Worm (Caenorhabditis elegans) whole organism, L1 larva: ENCODE data around the gene nhr-78.

Experiments used
- F16B12.6 ChIP-seq: fragments of 150-350 bp; optimal IDR thresholded peaks from 2 replicates; lab custom pipeline; 2014; ENCODE audit warnings: missing biosample characterization, missing genetic modification characterization
- alr-1 ChIP-seq: fragments of 200-800 bp; sonication (Bioruptor generic); optimal IDR thresholded peaks from 2 replicates; lab custom pipeline; 2018; ENCODE audit warnings: borderline replicate concordance, mild to moderate bottlenecking, missing genetic modification characterization, missing compliant biosample characterization
- aly-2 ChIP-seq: fragments of 150-350 bp; optimal IDR thresholded peaks from 2 replicates; lab custom pipeline; 2014; ENCODE audit warnings: missing biosample characterization, missing genetic modification characterization
- ama-1 ChIP-seq: fragments of 150-350 bp; optimal IDR thresholded peaks from 2 replicates; lab custom pipeline; 2014
- ceh-8 ChIP-seq: fragments of 200-800 bp; sonication (Bioruptor generic); optimal IDR thresholded peaks from 2 replicates; lab custom pipeline; 2018; ENCODE audit warnings: mild to moderate bottlenecking, missing genetic modification characterization, moderate library complexity, missing compliant biosample characterization
- ceh-90 ChIP-seq: sonication (generic microtip); optimal IDR thresholded peaks from 2 replicates; lab custom pipeline; 2016; ENCODE audit warnings: missing genetic modification characterization, missing compliant biosample characterization
- dsc-1 ChIP-seq: sonication (generic microtip); optimal IDR thresholded peaks from 2 replicates; lab custom pipeline; 2016; ENCODE audit warnings: mild to moderate bottlenecking, missing genetic modification characterization, missing compliant biosample characterization
- efl-1 ChIP-seq, 4 experiments: fragments of 150-350 bp; optimal IDR thresholded peaks in 3 of 4; peaks in 1 of 4; 1 replicate in 1 of 4; 2 replicates in 3 of 4; lab custom pipeline; 2014; ENCODE audit warnings: missing biosample characterization in 2 of 4, missing genetic modification characterization in 2 of 4, missing genetic modification reagents in 2 of 4
- efl-3 ChIP-seq: fragments of 200-800 bp; sonication (Bioruptor generic); optimal IDR thresholded peaks from 2 replicates; lab custom pipeline; 2018; ENCODE audit warnings: mild to moderate bottlenecking, missing genetic modification characterization, missing compliant biosample characterization
- egl-13 ChIP-seq: sonication (generic microtip); optimal IDR thresholded peaks from 2 replicates; lab custom pipeline; 2016; ENCODE audit warnings: missing genotype, missing genetic modification reagents, missing genetic modification characterization, missing compliant biosample characterization
- elt-2 ChIP-seq: sonication (generic microtip); optimal IDR thresholded peaks from 2 replicates; lab custom pipeline; 2016; ENCODE audit warnings: missing genetic modification characterization, mild to moderate bottlenecking, inconsistent platforms, missing compliant biosample characterization, missing genetic modification reagents
- elt-3 ChIP-seq, 6 experiments: fragments of 150-350 bp in 1 of 6; sonication (generic microtip); optimal IDR thresholded peaks; 2 replicates each; lab custom pipeline; 2017 to 2018; ENCODE audit warnings: missing biosample characterization in 6 of 6, missing genetic modification characterization in 6 of 6, inconsistent platforms in 1 of 6
- ets-5 ChIP-seq: fragments of 200-800 bp; sonication (Bioruptor generic); IDR thresholded peaks from 2 replicates; pipeline ENCODE4 v1.3.6; 2022; ENCODE audit warnings: missing genetic modification characterization, missing compliant biosample characterization
- fkh-10 ChIP-seq: sonication (generic microtip); optimal IDR thresholded peaks from 2 replicates; lab custom pipeline; 2017; ENCODE audit warnings: missing biosample characterization, missing genetic modification reagents, missing genetic modification characterization
- fkh-8 ChIP-seq: sonication (generic microtip); optimal IDR thresholded peaks from 2 replicates; lab custom pipeline; 2016; ENCODE audit warnings: mild to moderate bottlenecking, missing genetic modification characterization, missing compliant biosample characterization
- hlh-4 ChIP-seq: sonication (generic microtip); optimal IDR thresholded peaks from 2 replicates; lab custom pipeline; 2016; ENCODE audit warnings: mild to moderate bottlenecking, missing genetic modification characterization, missing compliant biosample characterization
- hpl-2 ChIP-seq: fragments of 150-350 bp; optimal IDR thresholded peaks from 2 replicates; lab custom pipeline; 2014; ENCODE audit warnings: missing biosample characterization, missing genetic modification reagents, missing genetic modification characterization
- irx-1 ChIP-seq: sonication (generic microtip); optimal IDR thresholded peaks from 2 replicates; lab custom pipeline; 2016; ENCODE audit warnings: missing genetic modification characterization, missing compliant biosample characterization
- jun-1 ChIP-seq: fragments of 150-350 bp; optimal IDR thresholded peaks from 2 replicates; lab custom pipeline; 2014; ENCODE audit warnings: missing biosample characterization, missing genetic modification reagents, missing genetic modification characterization
- lin-13 ChIP-seq: fragments of 150-350 bp; optimal IDR thresholded peaks from 2 replicates; lab custom pipeline; 2014; ENCODE audit warnings: missing biosample characterization, missing genetic modification reagents, missing genetic modification characterization
- lin-35 ChIP-seq, 2 experiments: fragments of 150-350 bp; optimal IDR thresholded peaks; 2 replicates each; lab custom pipeline; 2014; ENCODE audit warnings: missing biosample characterization in 2 of 2, missing genetic modification characterization in 2 of 2, missing genetic modification reagents in 2 of 2
- lir-3 ChIP-seq: sonication (generic microtip); optimal IDR thresholded peaks from 2 replicates; lab custom pipeline; 2016; ENCODE audit warnings: mild to moderate bottlenecking, missing genetic modification characterization, moderate library complexity, missing compliant biosample characterization; ENCODE audit not compliant: poor library complexity
- lsy-2 ChIP-seq, 2 experiments: fragments of 150-350 bp; optimal IDR thresholded peaks; 2 replicates each; lab custom pipeline; 2014; ENCODE audit warnings: missing biosample characterization in 2 of 2, missing genetic modification characterization in 2 of 2
- nhr-11 ChIP-seq: fragments of 150-350 bp; optimal IDR thresholded peaks from 2 replicates; lab custom pipeline; 2014; ENCODE audit warnings: missing biosample characterization, missing genetic modification characterization
- nhr-19 ChIP-seq: fragments of 200-800 bp; sonication (Bioruptor generic); conservative IDR thresholded peaks from 2 replicates; pipeline ENCODE4 v1.3.6; 2022; ENCODE audit warnings: missing genetic modification characterization, missing compliant biosample characterization
- nhr-237 ChIP-seq: fragments of 150-350 bp; optimal IDR thresholded peaks from 2 replicates; lab custom pipeline; 2014; ENCODE audit warnings: missing biosample characterization, missing genetic modification characterization
- nhr-77 ChIP-seq: fragments of 150-350 bp; optimal IDR thresholded peaks from 2 replicates; lab custom pipeline; 2014; ENCODE audit warnings: missing biosample characterization, missing genetic modification characterization
- nhr-85 ChIP-seq: sonication (generic microtip); peaks from one replicate; lab custom pipeline; 2016; ENCODE audit warnings: missing genetic modification characterization, inconsistent platforms, missing compliant biosample characterization
- pag-3 ChIP-seq: sonication (generic microtip); optimal IDR thresholded peaks from 2 replicates; lab custom pipeline; 2017; ENCODE audit warnings: missing genetic modification characterization, mild to moderate bottlenecking, missing compliant biosample characterization, antibody characterized with exemption, borderline replicate concordance; ENCODE audit not compliant: insufficient read depth
- rnt-1 ChIP-seq: sonication (generic microtip); optimal IDR thresholded peaks from 2 replicates; lab custom pipeline; 2016; ENCODE audit warnings: mild to moderate bottlenecking, missing genetic modification characterization, moderate library complexity, missing compliant biosample characterization
- snpc-4 ChIP-seq: fragments of 150-350 bp; optimal IDR thresholded peaks from 2 replicates; lab custom pipeline; 2014; ENCODE audit warnings: missing biosample characterization, missing genetic modification characterization
- swsn-7 ChIP-seq: sonication (generic microtip); optimal IDR thresholded peaks from 2 replicates; lab custom pipeline; 2016; ENCODE audit warnings: missing genetic modification characterization, missing compliant biosample characterization
- tbx-2 ChIP-seq: sonication (generic microtip); optimal IDR thresholded peaks from 2 replicates; lab custom pipeline; 2016; ENCODE audit warnings: missing genetic modification characterization, missing compliant biosample characterization
- tlp-1 ChIP-seq: fragments of 150-350 bp; optimal IDR thresholded peaks from 2 replicates; lab custom pipeline; 2014; ENCODE audit warnings: missing biosample characterization, missing genetic modification characterization
- unc-130 ChIP-seq: fragments of 150-350 bp; optimal IDR thresholded peaks from 2 replicates; lab custom pipeline; 2017; ENCODE audit warnings: missing biosample characterization, missing genetic modification characterization, inconsistent platforms
- unc-30 ChIP-seq: sonication (generic microtip); optimal IDR thresholded peaks from 2 replicates; lab custom pipeline; 2017; ENCODE audit warnings: missing biosample characterization, missing genetic modification characterization
- unc-98 ChIP-seq: fragments of 200-800 bp; sonication (Bioruptor generic); IDR thresholded peaks from 2 replicates; pipeline ENCODE4 v1.3.6; 2022; ENCODE audit warnings: missing genetic modification characterization, missing compliant biosample characterization
- vab-15 ChIP-seq: sonication (generic microtip); optimal IDR thresholded peaks from 2 replicates; lab custom pipeline; 2017; ENCODE audit warnings: missing genotype, mild to moderate bottlenecking, missing genetic modification characterization, missing compliant biosample characterization
- xbp-1 ChIP-seq: sonication (generic microtip); optimal IDR thresholded peaks from 2 replicates; lab custom pipeline; 2016; ENCODE audit warnings: missing genetic modification characterization, missing compliant biosample characterization
- zip-4 ChIP-seq: fragments of 200-800 bp; sonication (Bioruptor generic); optimal IDR thresholded peaks from 2 replicates; lab custom pipeline; 2018; ENCODE audit warnings: mild to moderate bottlenecking, missing genetic modification characterization, moderate library complexity, missing compliant biosample characterization
- ztf-11 ChIP-seq, 2 experiments: sonication (generic microtip); optimal IDR thresholded peaks; 2 replicates each; lab custom pipeline; 2016 to 2017; ENCODE audit warnings: missing genetic modification characterization in 2 of 2, missing biosample characterization in 1 of 2, missing compliant biosample characterization in 1 of 2

Gene nhr-78

ce11 chrIV:4289267-4289666 is 11.6 kb upstream of the nhr-78 start, which contains the start of gene F15E6.5:
Gene F15E6.5 (plus strand): TSS chrIV:4289567.
- TF ChIP-seq swsn-7 (tag; lab: Kevin White, UChicago) (no peak), rnt-1 (no peak), xbp-1 (tag; lab: Kevin White, UChicago) (no peak), nhr-77 (no peak), egl-13 (tag; lab: Kevin White, UChicago) (no peak), elt-3 (tag; optimal IDR thresholded peaks at IDR 0.05; lab: Kevin White, UChicago) (no peak), jun-1 (tag; lab: Kevin White, UChicago) (no peak), efl-1 (optimal IDR thresholded peaks at IDR 0.05; lab: Kevin White, UChicago) (no peak), efl-1 (GFP tag; optimal IDR thresholded peaks at IDR 0.05 in 1 of 2; lab: Kevin White, UChicago) (no peak), efl-3 (GFP tag; lab: Kevin White, UChicago) (no peak), alr-1 (no peak), nhr-237 (tag; lab: Kevin White, UChicago) (no peak), snpc-4 (no peak), fkh-10 (GFP tag; lab: Kevin White, UChicago) (no peak), ceh-90 (tag; lab: Kevin White, UChicago) (no peak), hpl-2 (GFP tag; lab: Kevin White, UChicago) (no peak), aly-2 (tag; lab: Kevin White, UChicago) (no peak), dsc-1 (tag; lab: Kevin White, UChicago) (no peak), zip-4 (GFP tag; lab: Kevin White, UChicago) (no peak)

- TF ChIP-seq lin-35 (GFP tag; optimal IDR thresholded peaks at IDR 0.05; lab: Kevin White, UChicago) (peak in 1 of 2 experiments; percentile 20), hlh-4 (peak; percentile 46), fkh-8 (tag; lab: Kevin White, UChicago) (peak; percentile 13), ets-5 (no peak)
Measured at ce11 chrIV:4288332-4288731, 10.7 kb upstream of the nhr-78 start, which contains the start of gene srv-4. Gene srv-4 (minus strand): TSS chrIV:4288432.

ce11 chrIV:4284989-4285388 is 7.3 kb upstream of the nhr-78 start:
- TF ChIP-seq lsy-2 (tag; optimal IDR thresholded peaks at IDR 0.05; lab: Kevin White, UChicago) = no peak
- no peak for TF ChIP-seq nhr-19 (GFP tag; lab: Robert Waterston, UW)
- TF ChIP-seq efl-1 (optimal IDR thresholded peaks at IDR 0.05; lab: Kevin White, UChicago) = no peak
- peak in 1 of 2 experiments; percentile 0 for TF ChIP-seq efl-1 (GFP tag; optimal IDR thresholded peaks at IDR 0.05 in 1 of 2; lab: Kevin White, UChicago)
- TF ChIP-seq elt-2 (tag; lab: Kevin White, UChicago) = peak; percentile 29
- no peak for TF ChIP-seq vab-15

- no peak for TF ChIP-seq lin-35 (GFP tag; optimal IDR thresholded peaks at IDR 0.05; lab: Kevin White, UChicago)
- no peak for TF ChIP-seq swsn-7 (tag; lab: Kevin White, UChicago)
- no peak for TF ChIP-seq unc-30 (tag; lab: Kevin White, UChicago)
Measured at ce11 chrIV:4284020-4284419, 6.3 kb upstream of the nhr-78 start, which contains the start of gene F15E6.6. Gene F15E6.6 (minus strand): TSS chrIV:4284120.

ce11 chrIV:4272167-4272566 is 5.5 kb downstream of the nhr-78 start, which contains the start of gene F36A4.1:
Gene F36A4.1 (plus strand): TSS chrIV:4272467.
- TF ChIP-seq fkh-8 (tag; lab: Kevin White, UChicago) (no peak), nhr-11 (tag; lab: Kevin White, UChicago) (no peak), nhr-85 (peak; percentile 31), rnt-1 (no peak)

- no peak for TF ChIP-seq ceh-8 (GFP tag; lab: Kevin White, UChicago)
- no peak for TF ChIP-seq ama-1 (lab: Kevin White, UChicago)
- TF ChIP-seq irx-1 = no peak
- TF ChIP-seq efl-3 (GFP tag; lab: Kevin White, UChicago) = no peak
- no peak for TF ChIP-seq unc-98 (GFP tag; lab: Robert Waterston, UW)
- no peak for TF ChIP-seq dsc-1 (tag; lab: Kevin White, UChicago)
- no peak for TF ChIP-seq tbx-2 (tag; lab: Kevin White, UChicago)
- TF ChIP-seq pag-3 (tag; lab: Kevin White, UChicago) = no peak
- no peak for TF ChIP-seq unc-130 (tag; lab: Kevin White, UChicago)
- TF ChIP-seq F16B12.6 (tag; lab: Kevin White, UChicago) = no peak
- no peak for TF ChIP-seq tlp-1 (tag; lab: Kevin White, UChicago)
- no peak for TF ChIP-seq lin-13 (GFP tag; lab: Kevin White, UChicago)
- TF ChIP-seq lir-3 (tag; lab: Kevin White, UChicago) = no peak
- no peak for TF ChIP-seq ztf-11 (tag; optimal IDR thresholded peaks at IDR 0.05; lab: Kevin White, UChicago)
Measured at ce11 chrIV:4270925-4271324, 6.8 kb downstream of the nhr-78 start, which contains the start of gene F36A4.2. Gene F36A4.2 (plus strand): TSS chrIV:4271225.
